Fruit fly (Drosophila melanogaster): ENCODE measurements around the gene Cpr66D.

Gene Cpr66D

dm6 chr3L:8628964-8629363, 11.3 kb upstream of the Cpr66D start (continued):
- TF ChIP-seq CG15696 (tag; optimal IDR thresholded peaks at IDR 0.05), result peak; percentile 61
- no peak for TF ChIP-seq corto (GFP tag; optimal IDR thresholded peaks at IDR 0.05)
- TF ChIP-seq trem (tag; optimal IDR thresholded peaks at IDR 0.05), result peak; percentile 58
- TF ChIP-seq CG4424 (GFP tag; optimal IDR thresholded peaks at IDR 0.05), result peak; percentile 61
- peak; percentile 33; the same call in 1 of the 3 replicates for TF ChIP-seq CG14050 (GFP tag; IDR thresholded peaks at IDR 0.05)
- no peak for TF ChIP-seq sr (GFP tag; IDR thresholded peaks at IDR 0.05)
- TF ChIP-seq disco-r (GFP tag; optimal IDR thresholded peaks at IDR 0.05), result no peak
- TF ChIP-seq CG12391 (tag; optimal IDR thresholded peaks at IDR 0.05), result peak; percentile 63
- TF ChIP-seq CG33557 (GFP tag; optimal IDR thresholded peaks at IDR 0.05), result peak; percentile 18
- no peak for TF ChIP-seq Tbp (GFP tag; optimal IDR thresholded peaks at IDR 0.05)
- peak; percentile 84 for TF ChIP-seq CG17361 (GFP tag; IDR thresholded peaks at IDR 0.05)
- TF ChIP-seq maf-S (GFP tag; optimal IDR thresholded peaks at IDR 0.05), result no peak
- no peak for TF ChIP-seq cato (GFP tag; optimal IDR thresholded peaks at IDR 0.05; ENCODE audit: borderline replicate concordance)
- no peak for TF ChIP-seq CG17186 (GFP tag; optimal IDR thresholded peaks at IDR 0.05)
- TF ChIP-seq CoRest (tag; optimal IDR thresholded peaks at IDR 0.05), result peak; percentile 71
- no peak for TF ChIP-seq h (optimal IDR thresholded peaks at IDR 0.05)
- peak; percentile 84 for TF ChIP-seq ranshi (GFP tag; IDR thresholded peaks at IDR 0.05)
- TF ChIP-seq exex (tag; optimal IDR thresholded peaks at IDR 0.05), result no peak
- TF ChIP-seq CG11398 (GFP tag; optimal IDR thresholded peaks at IDR 0.05), result no peak
- TF ChIP-seq eyg (GFP tag; optimal IDR thresholded peaks at IDR 0.05), result no peak
- no peak for TF ChIP-seq Antp (GFP tag; optimal IDR thresholded peaks at IDR 0.05)
- TF ChIP-seq lbe (GFP tag; optimal IDR thresholded peaks at IDR 0.05), result no peak
- no peak for TF ChIP-seq CG30431 (GFP tag; optimal IDR thresholded peaks at IDR 0.05)
- peak; percentile 21; the same call in 1 of the 2 replicates for TF ChIP-seq danr (GFP tag; IDR thresholded peaks at IDR 0.05)
- peak; percentile 55 for TF ChIP-seq CG3281 (GFP tag; optimal IDR thresholded peaks at IDR 0.05)
- TF ChIP-seq lab (GFP tag; optimal IDR thresholded peaks at IDR 0.05), result peak; percentile 73
- no peak for TF ChIP-seq Mes4 (GFP tag; optimal IDR thresholded peaks at IDR 0.05)
- no peak for TF ChIP-seq Adf1 (GFP tag; IDR thresholded peaks at IDR 0.05)
- no peak for TF ChIP-seq pum (GFP tag; optimal IDR thresholded peaks at IDR 0.05)
- TF ChIP-seq Gsc (GFP tag; IDR thresholded peaks at IDR 0.05), result no peak
- TF ChIP-seq Poxn (GFP tag; IDR thresholded peaks at IDR 0.05), result no peak
- TF ChIP-seq Aef1 (GFP tag; IDR thresholded peaks at IDR 0.05), result peak; percentile 65
- no peak for TF ChIP-seq en (GFP tag; optimal IDR thresholded peaks at IDR 0.05)
- TF ChIP-seq Rfx (GFP tag; IDR thresholded peaks at IDR 0.05), result peak; percentile 80
- peak; percentile 85 for TF ChIP-seq CG31441 (GFP tag; IDR thresholded peaks at IDR 0.05)
- no peak for TF ChIP-seq CTCF (GFP tag; optimal IDR thresholded peaks at IDR 0.05)
- TF ChIP-seq CG3065 (GFP tag; optimal IDR thresholded peaks at IDR 0.05), result no peak
- peak; percentile 39; the same call in 1 of the 2 replicates for TF ChIP-seq Taf1 (GFP tag; IDR thresholded peaks at IDR 0.05)
- TF ChIP-seq CG9797 (GFP tag; optimal IDR thresholded peaks at IDR 0.05), result no peak
- TF ChIP-seq wdn (GFP tag; IDR thresholded peaks at IDR 0.05), result 0 out of 2 replicates have a peak, but pooled peaks have one; percentile 24
- TF ChIP-seq phol (tag; optimal IDR thresholded peaks at IDR 0.05), result peak; percentile 82
- no peak for TF ChIP-seq HmgZ (tag; optimal IDR thresholded peaks at IDR 0.05)
- peak; percentile 60 for TF ChIP-seq sisA (GFP tag; IDR thresholded peaks at IDR 0.05)
- TF ChIP-seq CG8944 (GFP tag; optimal IDR thresholded peaks at IDR 0.05), result no peak
- TF ChIP-seq tup (GFP tag; optimal IDR thresholded peaks at IDR 0.05), result no peak
- no peak for TF ChIP-seq CG7786 (GFP tag; optimal IDR thresholded peaks at IDR 0.05)
- no peak for TF ChIP-seq CG4360 (GFP tag; IDR thresholded peaks at IDR 0.05)
- no peak for TF ChIP-seq CG12744 (GFP tag; optimal IDR thresholded peaks at IDR 0.05)
- no peak for TF ChIP-seq Hr51 (GFP tag; optimal IDR thresholded peaks at IDR 0.05)
- TF ChIP-seq peb (GFP tag; IDR thresholded peaks at IDR 0.05), result peak; percentile 47; the same call in 1 of the 2 replicates
- TF ChIP-seq Pdp1 (GFP tag; optimal IDR thresholded peaks at IDR 0.05), result peak in 1 of 2 experiments; percentile 14
- no peak for TF ChIP-seq CG14860 (GFP tag; IDR thresholded peaks at IDR 0.05; ENCODE audit: partially characterized antibody)
- TF ChIP-seq Atf-2 (GFP tag; optimal IDR thresholded peaks at IDR 0.05), result no peak
